Worm (Caenorhabditis elegans) whole organism, L4/young adult: Measurements from ENCODE around the gene cyb-3.

Experiments
- dao-5 ChIP-seq: sonication (generic microtip); optimal IDR thresholded peaks from 2 replicates; lab custom pipeline; 2016; ENCODE audit warnings: missing genotype, missing genetic modification characterization, moderate library complexity, missing compliant biosample characterization
- him-1 ChIP-seq: sonication (generic microtip); optimal IDR thresholded peaks from 2 replicates; lab custom pipeline; 2016; ENCODE audit warnings: missing genotype, missing genetic modification reagents, missing genetic modification characterization, missing compliant biosample characterization

DNA sequence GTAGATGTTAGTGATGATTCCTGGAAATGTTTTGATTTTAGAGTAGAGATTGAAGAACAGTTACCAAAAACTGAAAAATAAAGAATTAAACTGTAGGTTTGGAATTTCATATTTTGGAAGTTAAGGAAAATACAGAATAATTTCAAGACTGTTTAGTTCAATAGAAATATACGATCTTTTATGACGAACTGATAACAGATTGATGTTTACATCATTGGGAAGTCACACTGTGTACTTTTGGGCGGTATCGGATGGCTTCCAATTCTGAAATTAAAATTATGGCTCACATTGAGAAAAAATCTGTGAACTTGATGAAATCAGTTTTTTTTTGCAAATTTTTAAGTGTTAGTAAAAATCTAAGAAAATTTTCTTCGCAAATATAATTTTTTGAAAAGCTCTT, 37.0 kb downstream of the cyb-3 start, which contains the start of gene T26H5.8:
- no peak for TF ChIP-seq him-1 (tag; lab: Kevin White, UChicago)
- TF ChIP-seq dao-5 (tag; lab: Kevin White, UChicago) = no peak
